Worm (Caenorhabditis elegans): ENCODE measurements around the gene lev-1.

DNA sequence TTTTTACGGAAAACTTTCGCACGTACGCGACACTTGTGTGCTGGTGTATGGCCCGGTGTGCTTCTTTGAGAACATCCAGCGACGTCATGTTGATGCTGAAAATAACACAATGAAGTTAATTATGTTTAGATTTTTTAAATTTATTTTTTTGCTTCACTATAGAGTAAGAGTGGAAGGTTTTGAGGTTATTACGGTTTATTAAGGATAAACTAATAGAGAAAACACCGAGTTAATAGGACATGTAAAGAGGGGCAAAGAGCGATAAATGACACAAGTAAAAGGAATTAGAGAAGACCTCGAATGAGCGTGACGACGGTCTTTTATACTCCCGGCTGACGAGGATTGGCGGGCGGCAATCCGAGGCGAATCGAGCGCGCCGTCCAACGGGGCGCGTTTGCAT is 9.8 kb upstream of the lev-1 start, which contains the start of gene F58D2.4:
- TF ChIP-seq ceh-13 (GFP tag; optimal IDR thresholded peaks at IDR 0.05) (no peak), hmbx-1 (tag; optimal IDR thresholded peaks at IDR 0.05) (no peak), ama-1 (optimal IDR thresholded peaks at IDR 0.05) (no peak), tbx-37 (GFP tag; conservative IDR thresholded peaks at IDR 0.05) (no peak), tra-4 (tag; optimal IDR thresholded peaks at IDR 0.05) (no peak)
